Worm (Caenorhabditis elegans) whole organism, L4/young adult: ENCODE measurements around the gene C40A11.7.

Source experiments
- W03F9.2 ChIP-seq: fragments of 150-350 bp; optimal IDR thresholded peaks from 2 replicates; lab custom pipeline; 2014; ENCODE audit warnings: missing biosample characterization, missing genetic modification characterization
- dao-5 ChIP-seq: sonication (generic microtip); optimal IDR thresholded peaks from 2 replicates; lab custom pipeline; 2016; ENCODE audit warnings: missing genotype, missing genetic modification characterization, moderate library complexity, missing compliant biosample characterization
- him-1 ChIP-seq: sonication (generic microtip); optimal IDR thresholded peaks from 2 replicates; lab custom pipeline; 2016; ENCODE audit warnings: missing genotype, missing genetic modification reagents, missing genetic modification characterization, missing compliant biosample characterization

- TF ChIP-seq him-1, result no peak
- TF ChIP-seq W03F9.2 (tag; lab: Kevin White, UChicago), result no peak
- no peak for TF ChIP-seq dao-5 (tag; lab: Kevin White, UChicago)
Observed at ce11 chrII:2122762-2123161, 27.6 kb downstream of the C40A11.7 start.
